Worm (Caenorhabditis elegans) whole organism, mixed stage, embryonic: ENCODE data around the gene ergi-3.

Experiments
- elt-1 ChIP-seq: sonication (generic microtip); optimal IDR thresholded peaks from 2 replicates; lab custom pipeline; 2017; ENCODE audit warnings: missing genetic modification characterization, mild to moderate bottlenecking, missing compliant biosample characterization, antibody characterized with exemption, moderate library complexity, borderline replicate concordance; ENCODE audit not compliant: insufficient read depth
- nhr-12 ChIP-seq: fragments of 150-350 bp; optimal IDR thresholded peaks from 2 replicates; lab custom pipeline; 2014; ENCODE audit warnings: missing biosample characterization, missing genetic modification characterization
- nhr-237 ChIP-seq: fragments of 150-350 bp; optimal IDR thresholded peaks from 2 replicates; lab custom pipeline; 2014; ENCODE audit warnings: missing biosample characterization, missing genetic modification characterization
- pha-4 ChIP-seq: fragments of 150-350 bp; optimal IDR thresholded peaks from 2 replicates; lab custom pipeline; 2018; ENCODE audit warnings: missing biosample characterization, missing genetic modification reagents, missing genetic modification characterization
- tbx-8 ChIP-seq: fragments of 200-800 bp; sonication (Bioruptor generic); optimal IDR thresholded peaks from 2 replicates; lab custom pipeline; 2018; ENCODE audit warnings: mild to moderate bottlenecking, missing genetic modification characterization, moderate library complexity, missing compliant biosample characterization
- unc-39 ChIP-seq: fragments of 150-350 bp; optimal IDR thresholded peaks from 2 replicates; lab custom pipeline; 2014; ENCODE audit warnings: missing biosample characterization, missing genetic modification characterization
- unc-62 ChIP-seq: fragments of 150-350 bp; optimal IDR thresholded peaks from 2 replicates; lab custom pipeline; 2014; ENCODE audit warnings: missing biosample characterization, missing genetic modification reagents, missing genetic modification characterization

ce11 chrX:15617168-15617567 lies 615 bp upstream of the ergi-3 start:
- TF ChIP-seq unc-62, result no peak
- no peak for TF ChIP-seq nhr-12 (tag; lab: Kevin White, UChicago)
- TF ChIP-seq unc-39 (tag; lab: Kevin White, UChicago), result no peak
- no peak for TF ChIP-seq nhr-237 (tag; lab: Kevin White, UChicago)
- no peak for TF ChIP-seq elt-1 (tag; lab: Kevin White, UChicago)
- TF ChIP-seq tbx-8, result no peak
- TF ChIP-seq pha-4 (tag; lab: Kevin White, UChicago), result no peak
